Worm (Caenorhabditis elegans) whole organism, early embryonic: ENCODE results near the gene srh-138.

Experiments
- aly-1 ChIP-seq: sonication (generic microtip); optimal IDR thresholded peaks from 2 replicates; lab custom pipeline; 2016; ENCODE audit warnings: missing genetic modification characterization, missing compliant biosample characterization
- ama-1 ChIP-seq: fragments of 150-350 bp; optimal IDR thresholded peaks from 2 replicates; lab custom pipeline; 2014
- ceh-36 ChIP-seq: sonication (generic microtip); optimal IDR thresholded peaks from 2 replicates; lab custom pipeline; 2016; ENCODE audit warnings: missing genetic modification characterization, inconsistent platforms, missing compliant biosample characterization
- flt-1 ChIP-seq: fragments of 200-800 bp; sonication (Bioruptor generic); IDR thresholded peaks from 2 replicates; pipeline ENCODE4 v1.3.6; 2022; ENCODE audit warnings: missing genetic modification characterization, missing compliant biosample characterization
- hmbx-1 ChIP-seq: sonication (generic microtip); optimal IDR thresholded peaks from 2 replicates; lab custom pipeline; 2016; ENCODE audit warnings: mild to moderate bottlenecking, missing genetic modification characterization, missing compliant biosample characterization
- pes-1 ChIP-seq: fragments of 200-800 bp; sonication (Bioruptor generic); IDR thresholded peaks from 2 replicates; pipeline ENCODE4 v1.3.6; 2022; ENCODE audit warnings: missing genetic modification reagents, missing genetic modification characterization, missing compliant biosample characterization
- sea-1 ChIP-seq: fragments of 200-800 bp; sonication (Bioruptor generic); conservative IDR thresholded peaks from 2 replicates; pipeline ENCODE4 v1.3.6; 2022; ENCODE audit warnings: missing genetic modification characterization, missing compliant biosample characterization
- tbx-37 ChIP-seq: fragments of 200-800 bp; sonication (Bioruptor generic); conservative IDR thresholded peaks from 2 replicates; pipeline ENCODE4 v1.3.6; 2022; ENCODE audit warnings: missing genetic modification reagents, missing genetic modification characterization, missing compliant biosample characterization

- no peak for TF ChIP-seq sea-1 (GFP tag; lab: Robert Waterston, UW)
- no peak for TF ChIP-seq pes-1
- TF ChIP-seq ceh-36 (tag; lab: Kevin White, UChicago), result no peak
- TF ChIP-seq hmbx-1 (tag; lab: Kevin White, UChicago), result no peak
- TF ChIP-seq flt-1, result no peak
- TF ChIP-seq ama-1 (lab: Kevin White, UChicago), result no peak
- TF ChIP-seq aly-1 (tag; lab: Kevin White, UChicago), result no peak
- TF ChIP-seq tbx-37 (GFP tag; lab: Robert Waterston, UW), result no peak
Observed at ce11 chrV:16458714-16459113, 12.1 kb downstream of the srh-138 start, which contains the start of gene str-15.
